Worm (Caenorhabditis elegans) whole organism, L1 larva: ENCODE data around the gene srt-52.

Experiments used
- C16A3.4 ChIP-seq: fragments of 150-350 bp; optimal IDR thresholded peaks from 2 replicates; lab custom pipeline; 2014; ENCODE audit warnings: missing biosample characterization, missing genetic modification characterization
- C34B4.2 ChIP-seq: sonication (generic microtip); optimal IDR thresholded peaks from 2 replicates; lab custom pipeline; 2017; ENCODE audit warnings: mild to moderate bottlenecking, missing genetic modification characterization, missing compliant biosample characterization
- F16B12.6 ChIP-seq: fragments of 150-350 bp; optimal IDR thresholded peaks from 2 replicates; lab custom pipeline; 2014; ENCODE audit warnings: missing biosample characterization, missing genetic modification characterization
- aly-2 ChIP-seq: fragments of 150-350 bp; optimal IDR thresholded peaks from 2 replicates; lab custom pipeline; 2014; ENCODE audit warnings: missing biosample characterization, missing genetic modification characterization
- ceh-63 ChIP-seq: fragments of 200-800 bp; sonication (Bioruptor generic); optimal IDR thresholded peaks from 2 replicates; lab custom pipeline; 2018; ENCODE audit warnings: mild to moderate bottlenecking, missing genetic modification characterization, missing compliant biosample characterization
- ceh-88 ChIP-seq: fragments of 200-800 bp; sonication (Bioruptor generic); IDR thresholded peaks from 2 replicates; pipeline ENCODE4 v1.3.6; 2022; ENCODE audit warnings: missing genetic modification characterization, missing compliant biosample characterization
- dpl-1 ChIP-seq, 3 experiments: fragments of 150-350 bp in 2 of 3; sonication (generic microtip) in 1 of 3; optimal IDR thresholded peaks; 2 replicates each; lab custom pipeline; 2014 to 2017; ENCODE audit warnings: missing biosample characterization in 3 of 3, missing genetic modification characterization in 3 of 3, missing genetic modification reagents in 3 of 3
- dsc-1 ChIP-seq: sonication (generic microtip); optimal IDR thresholded peaks from 2 replicates; lab custom pipeline; 2016; ENCODE audit warnings: mild to moderate bottlenecking, missing genetic modification characterization, missing compliant biosample characterization
- efl-1 ChIP-seq, 4 experiments: fragments of 150-350 bp; optimal IDR thresholded peaks in 3 of 4; peaks in 1 of 4; 1 replicate in 1 of 4; 2 replicates in 3 of 4; lab custom pipeline; 2014; ENCODE audit warnings: missing biosample characterization in 2 of 4, missing genetic modification characterization in 2 of 4, missing genetic modification reagents in 2 of 4
- egl-13 ChIP-seq: sonication (generic microtip); optimal IDR thresholded peaks from 2 replicates; lab custom pipeline; 2016; ENCODE audit warnings: missing genotype, missing genetic modification reagents, missing genetic modification characterization, missing compliant biosample characterization
- egl-27 ChIP-seq, 2 experiments: fragments of 150-350 bp in 1 of 2; sonication (generic microtip); optimal IDR thresholded peaks; 3 replicates each; lab custom pipeline; 2017 to 2018; ENCODE audit warnings: missing biosample characterization in 2 of 2, missing genetic modification characterization in 2 of 2, missing genetic modification reagents in 2 of 2
- elt-2 ChIP-seq: sonication (generic microtip); optimal IDR thresholded peaks from 2 replicates; lab custom pipeline; 2016; ENCODE audit warnings: missing genetic modification characterization, mild to moderate bottlenecking, inconsistent platforms, missing compliant biosample characterization, missing genetic modification reagents
- fkh-10 ChIP-seq: sonication (generic microtip); optimal IDR thresholded peaks from 2 replicates; lab custom pipeline; 2017; ENCODE audit warnings: missing biosample characterization, missing genetic modification reagents, missing genetic modification characterization
- hlh-4 ChIP-seq: sonication (generic microtip); optimal IDR thresholded peaks from 2 replicates; lab custom pipeline; 2016; ENCODE audit warnings: mild to moderate bottlenecking, missing genetic modification characterization, missing compliant biosample characterization
- jun-1 ChIP-seq: fragments of 150-350 bp; optimal IDR thresholded peaks from 2 replicates; lab custom pipeline; 2014; ENCODE audit warnings: missing biosample characterization, missing genetic modification reagents, missing genetic modification characterization
- lin-39 ChIP-seq: fragments of 150-350 bp; optimal IDR thresholded peaks from 2 replicates; lab custom pipeline; 2014; ENCODE audit warnings: missing biosample characterization, missing genetic modification reagents, missing genetic modification characterization
- lsy-2 ChIP-seq, 2 experiments: fragments of 150-350 bp; optimal IDR thresholded peaks; 2 replicates each; lab custom pipeline; 2014; ENCODE audit warnings: missing biosample characterization in 2 of 2, missing genetic modification characterization in 2 of 2
- mab-9 ChIP-seq: fragments of 200-800 bp; sonication (Bioruptor generic); IDR thresholded peaks from 2 replicates; pipeline ENCODE4 v1.3.6; 2022; ENCODE audit warnings: missing genetic modification reagents, missing genetic modification characterization, missing compliant biosample characterization
- nhr-12 ChIP-seq: sonication (generic microtip); optimal IDR thresholded peaks from 2 replicates; lab custom pipeline; 2017; ENCODE audit warnings: missing biosample characterization, missing genetic modification characterization
- nhr-20 ChIP-seq: sonication (generic microtip); optimal IDR thresholded peaks from 2 replicates; lab custom pipeline; 2016; ENCODE audit warnings: mild to moderate bottlenecking, missing genetic modification characterization, missing compliant biosample characterization
- nhr-47 ChIP-seq: sonication (generic microtip); optimal IDR thresholded peaks from 2 replicates; lab custom pipeline; 2016; ENCODE audit warnings: mild to moderate bottlenecking, missing genetic modification characterization, moderate library complexity, missing compliant biosample characterization
- nhr-84 ChIP-seq: sonication (generic microtip); optimal IDR thresholded peaks from 2 replicates; lab custom pipeline; 2017; ENCODE audit warnings: missing biosample characterization, missing genetic modification characterization
- nhr-85 ChIP-seq: sonication (generic microtip); peaks from one replicate; lab custom pipeline; 2016; ENCODE audit warnings: missing genetic modification characterization, inconsistent platforms, missing compliant biosample characterization
- nhr-90 ChIP-seq: sonication (generic microtip); optimal IDR thresholded peaks from 2 replicates; lab custom pipeline; 2016; ENCODE audit warnings: mild to moderate bottlenecking, missing genetic modification characterization, missing compliant biosample characterization; ENCODE audit not compliant: poor library complexity
- pax-3 ChIP-seq: fragments of 200-800 bp; sonication (Bioruptor generic); optimal IDR thresholded peaks from 2 replicates; lab custom pipeline; 2018; ENCODE audit warnings: mild to moderate bottlenecking, missing genetic modification characterization, moderate library complexity, missing compliant biosample characterization
- snu-23 ChIP-seq: sonication (generic microtip); optimal IDR thresholded peaks from 2 replicates; lab custom pipeline; 2016; ENCODE audit warnings: missing genetic modification characterization, missing compliant biosample characterization
- tlp-1 ChIP-seq: fragments of 150-350 bp; optimal IDR thresholded peaks from 2 replicates; lab custom pipeline; 2014; ENCODE audit warnings: missing biosample characterization, missing genetic modification characterization
- unc-62 ChIP-seq: fragments of 150-350 bp; optimal IDR thresholded peaks from 2 replicates; lab custom pipeline; 2014; ENCODE audit warnings: missing biosample characterization, missing genetic modification reagents, missing genetic modification characterization
- unc-98 ChIP-seq: fragments of 200-800 bp; sonication (Bioruptor generic); IDR thresholded peaks from 2 replicates; pipeline ENCODE4 v1.3.6; 2022; ENCODE audit warnings: missing genetic modification characterization, missing compliant biosample characterization
- xbp-1 ChIP-seq: sonication (generic microtip); optimal IDR thresholded peaks from 2 replicates; lab custom pipeline; 2016; ENCODE audit warnings: missing genetic modification characterization, missing compliant biosample characterization
- zag-1 ChIP-seq: fragments of 150-350 bp; optimal IDR thresholded peaks from 2 replicates; lab custom pipeline; 2014; ENCODE audit warnings: missing biosample characterization, missing genetic modification characterization
- zip-4 ChIP-seq: fragments of 200-800 bp; sonication (Bioruptor generic); optimal IDR thresholded peaks from 2 replicates; lab custom pipeline; 2018; ENCODE audit warnings: mild to moderate bottlenecking, missing genetic modification characterization, moderate library complexity, missing compliant biosample characterization

srt-52 gene

DNA sequence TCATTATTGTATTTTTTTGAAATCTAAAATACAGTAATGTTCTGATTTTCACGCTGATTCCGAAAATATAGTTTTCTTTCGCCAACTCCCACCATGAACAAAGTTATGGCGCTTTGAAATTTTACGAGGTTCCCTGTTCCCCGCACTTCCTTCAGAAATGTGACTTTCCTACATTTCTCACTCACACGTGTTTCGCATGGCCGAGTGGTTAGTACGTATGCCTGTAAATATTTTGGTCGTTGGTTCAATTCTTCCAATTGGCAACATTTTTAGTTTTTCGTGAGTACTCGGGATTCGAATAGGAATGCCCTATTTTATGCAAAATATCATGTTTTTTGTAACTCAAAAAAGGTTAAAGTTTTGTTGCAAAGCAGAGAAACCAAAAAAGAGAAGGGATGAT lies 2.6 kb downstream of the srt-52 start (continued):
- TF ChIP-seq aly-2 (tag; lab: Kevin White, UChicago) (peak; percentile 27), lin-39 (peak; percentile 14), lsy-2 (tag; optimal IDR thresholded peaks at IDR 0.05; lab: Kevin White, UChicago) (peak; percentile 21 to 39)

DNA sequence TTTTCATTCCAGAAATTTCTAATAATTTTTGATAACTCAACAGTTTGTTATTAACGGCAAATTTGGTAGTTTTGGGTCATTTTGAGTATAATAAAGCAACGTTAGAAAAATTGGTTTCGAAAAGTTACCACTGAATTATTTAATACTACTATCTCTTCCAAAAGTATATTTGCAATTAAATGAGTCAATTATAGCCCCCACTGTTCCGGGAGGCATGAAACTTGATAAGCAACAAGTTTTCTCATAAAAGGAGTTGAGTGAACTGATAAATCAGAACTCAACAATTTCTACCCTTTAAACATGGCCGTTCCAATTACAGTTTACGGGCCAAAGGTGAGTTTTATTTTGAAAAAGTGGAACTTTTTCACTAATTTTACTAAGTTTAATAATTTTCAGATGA lies 7.2 kb downstream of the srt-52 start, which contains the start of gene B0348.1:
TSS of gene B0348.1 (plus strand) at position 301 of the 400 bp plus-strand sequence.
- no peak for TF ChIP-seq F16B12.6 (tag; lab: Kevin White, UChicago)
- no peak for TF ChIP-seq xbp-1 (tag; lab: Kevin White, UChicago)

DNA sequence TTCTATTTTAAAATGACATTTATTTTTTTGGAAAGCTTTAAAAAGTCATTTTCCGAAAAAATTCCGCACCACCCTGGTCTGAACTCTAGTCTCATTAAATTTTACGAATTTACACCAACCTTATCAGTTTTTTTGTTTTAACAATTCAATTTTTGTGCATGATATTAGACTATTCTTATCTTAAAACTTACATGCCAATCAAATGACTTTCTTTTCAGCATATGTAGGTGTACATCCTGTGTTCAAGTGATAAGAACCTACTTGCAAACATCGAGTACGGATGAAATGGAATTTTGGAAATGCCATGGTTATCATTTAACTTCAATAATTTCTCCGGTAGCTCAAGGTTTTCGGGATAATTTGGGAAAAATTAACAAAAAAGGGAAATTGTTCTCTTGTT lies 8.0 kb downstream of the srt-52 start:
- no peak for TF ChIP-seq dpl-1 (GFP tag; optimal IDR thresholded peaks at IDR 0.05; lab: Kevin White, UChicago)
- peak in 1 of 2 experiments; percentile 9 for TF ChIP-seq lsy-2 (tag; optimal IDR thresholded peaks at IDR 0.05; lab: Kevin White, UChicago)
- TF ChIP-seq jun-1 (tag; lab: Kevin White, UChicago), result peak; percentile 62
- peak; percentile 83 for TF ChIP-seq elt-2 (tag; lab: Kevin White, UChicago)

DNA sequence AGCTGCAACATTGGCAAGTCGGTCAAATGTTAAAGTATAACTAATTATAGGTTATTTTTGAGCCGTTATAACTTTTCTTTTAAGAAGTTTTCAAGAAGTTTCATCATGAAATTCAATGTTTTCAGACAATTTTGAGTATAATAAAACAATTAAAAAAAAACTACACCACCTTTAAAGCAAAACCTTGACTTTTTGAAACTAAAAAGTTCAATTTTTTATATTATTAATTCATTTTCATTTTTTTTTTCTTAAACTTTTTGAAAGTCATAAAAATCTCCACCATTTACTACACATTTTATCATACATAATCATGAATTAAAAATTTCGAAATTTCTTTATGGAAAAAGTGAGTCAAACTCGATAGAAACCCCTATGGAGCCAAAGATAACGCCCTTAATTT lies 10.8 kb downstream of the srt-52 start, which contains the start of gene B0348.2:
TSS of gene B0348.2 (plus strand) at position 301 of the 400 bp plus-strand sequence.
- TF ChIP-seq egl-27 (tag; optimal IDR thresholded peaks at IDR 0.05; lab: Kevin White, UChicago), result no peak
- TF ChIP-seq efl-1 (optimal IDR thresholded peaks at IDR 0.05; lab: Kevin White, UChicago), result no peak
- TF ChIP-seq efl-1 (GFP tag; optimal IDR thresholded peaks at IDR 0.05 in 1 of 2; lab: Kevin White, UChicago), result peak in 1 of 2 experiments; percentile 31
- TF ChIP-seq, all 84 proteins: peak for 1

DNA sequence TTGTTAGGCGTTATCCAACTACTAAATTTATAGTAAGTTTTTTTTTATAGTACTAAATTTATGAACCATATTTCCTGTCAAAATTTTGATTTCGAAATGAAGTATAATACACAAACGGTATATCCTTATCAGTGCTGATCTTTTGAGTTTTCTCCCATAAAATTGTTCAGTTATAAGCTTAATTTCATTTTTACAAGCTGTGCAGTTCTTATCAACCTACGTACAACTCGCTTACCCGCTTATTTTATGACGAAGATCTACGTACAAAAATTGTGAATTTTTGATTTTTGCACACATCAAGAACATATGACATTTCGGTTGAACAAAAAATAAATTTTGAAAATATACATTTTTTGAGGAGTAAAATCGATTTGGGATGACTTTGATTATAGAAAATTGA lies 11.8 kb downstream of the srt-52 start:
- TF ChIP-seq elt-2 (tag; lab: Kevin White, UChicago) (peak; percentile 59), egl-13 (tag; lab: Kevin White, UChicago) (no peak), nhr-47 (no peak), efl-1 (optimal IDR thresholded peaks at IDR 0.05; lab: Kevin White, UChicago) (no peak), efl-1 (GFP tag; optimal IDR thresholded peaks at IDR 0.05 in 1 of 2; lab: Kevin White, UChicago) (peak in 1 of 2 experiments; percentile 28), hlh-4 (no peak), C16A3.4 (tag; lab: Kevin White, UChicago) (no peak)

DNA sequence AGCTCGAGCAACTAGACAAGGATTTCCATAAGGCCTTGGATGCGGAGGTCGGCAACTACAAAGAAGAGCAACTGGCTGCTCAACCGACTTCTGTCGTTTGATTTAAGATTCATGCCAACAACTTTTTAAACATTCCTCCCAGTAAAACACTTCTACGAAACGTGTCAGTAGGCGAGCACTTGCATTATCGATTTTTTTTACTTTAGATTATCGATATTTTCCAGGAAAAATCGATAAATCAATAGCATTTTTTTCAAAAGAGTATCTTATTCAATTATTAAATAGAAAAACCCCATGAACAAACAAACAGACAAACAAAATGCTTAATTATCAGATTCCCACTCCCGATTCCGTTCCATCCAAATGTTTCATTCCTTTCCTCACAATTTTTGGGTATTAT lies 12.8 kb downstream of the srt-52 start:
- TF ChIP-seq efl-1 (optimal IDR thresholded peaks at IDR 0.05; lab: Kevin White, UChicago) (no peak), efl-1 (GFP tag; optimal IDR thresholded peaks at IDR 0.05 in 1 of 2; lab: Kevin White, UChicago) (peak in 1 of 2 experiments; percentile 89), ceh-88 (GFP tag; lab: Robert Waterston, UW) (no peak), unc-62 (no peak), lsy-2 (tag; optimal IDR thresholded peaks at IDR 0.05; lab: Kevin White, UChicago) (no peak), hlh-4 (no peak), snu-23 (no peak), nhr-90 (tag; lab: Kevin White, UChicago) (no peak), unc-98 (GFP tag; lab: Robert Waterston, UW) (no peak), C34B4.2 (tag; lab: Kevin White, UChicago) (no peak), ceh-63 (GFP tag; lab: Kevin White, UChicago) (no peak), zag-1 (tag; lab: Kevin White, UChicago) (no peak), pax-3 (no peak), egl-27 (tag; optimal IDR thresholded peaks at IDR 0.05; lab: Kevin White, UChicago) (no peak), tlp-1 (tag; lab: Kevin White, UChicago) (no peak), nhr-85 (tag; lab: Kevin White, UChicago) (peak; percentile 13), nhr-20 (tag; lab: Kevin White, UChicago) (no peak)

DNA sequence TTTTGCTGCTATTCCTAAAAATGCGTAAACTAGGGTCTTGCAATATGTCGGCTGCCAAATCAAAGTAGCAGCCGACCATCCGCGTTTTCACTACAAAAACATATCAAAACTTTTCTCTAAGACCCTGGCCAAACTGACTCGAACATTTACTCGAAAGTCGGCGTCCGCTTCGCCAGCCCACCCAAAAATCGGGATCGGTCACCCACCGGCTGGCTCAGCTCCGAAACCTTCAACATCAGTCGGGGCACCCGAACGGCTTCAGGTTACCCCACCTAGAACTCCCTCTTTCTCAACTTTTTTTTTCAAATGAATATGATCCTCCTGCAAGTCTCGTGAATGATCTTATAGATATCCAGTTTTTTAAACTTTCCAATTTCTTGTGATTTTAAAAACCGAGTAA lies 18.1 kb downstream of the srt-52 start:
- TF ChIP-seq zip-4 (GFP tag; lab: Kevin White, UChicago) (no peak), fkh-10 (GFP tag; lab: Kevin White, UChicago) (no peak), dpl-1 (GFP tag; optimal IDR thresholded peaks at IDR 0.05; lab: Kevin White, UChicago) (no peak), C34B4.2 (tag; lab: Kevin White, UChicago) (no peak), dsc-1 (tag; lab: Kevin White, UChicago) (no peak), tlp-1 (tag; lab: Kevin White, UChicago) (no peak), nhr-12 (tag; lab: Kevin White, UChicago) (no peak), efl-1 (optimal IDR thresholded peaks at IDR 0.05; lab: Kevin White, UChicago) (no peak), efl-1 (GFP tag; optimal IDR thresholded peaks at IDR 0.05 in 1 of 2; lab: Kevin White, UChicago) (no peak), mab-9 (GFP tag; lab: Robert Waterston, UW) (no peak), nhr-84 (no peak)
